Fruit fly (Drosophila melanogaster) whole organism, pupa: Measurements from ENCODE around the gene Nup205.

Source experiments
- CG10348 ChIP-seq: fragments of 200-800 bp; sonication (Bioruptor generic); IDR thresholded peaks from 2 replicates; pipeline ENCODE4 v1.3.6; 2022; ENCODE audit warnings: missing biosample characterization, missing genetic modification characterization
- CG12605 ChIP-seq: fragments of 200-800 bp; sonication (Bioruptor generic); IDR thresholded peaks from 2 replicates; pipeline ENCODE4 v1.3.6; 2022; ENCODE audit warnings: missing biosample characterization, missing genetic modification characterization
- D1 ChIP-seq: fragments of 200-800 bp; sonication (Bioruptor generic); optimal IDR thresholded peaks from 2 replicates; lab custom pipeline; 2018; ENCODE audit warnings: missing biosample characterization, mild to moderate bottlenecking, missing genetic modification characterization, moderate library complexity
- Ets98B ChIP-seq: fragments of 200-800 bp; sonication (Bioruptor generic); IDR thresholded peaks from 2 replicates; pipeline ENCODE4 v1.3.6; 2022; ENCODE audit warnings: missing biosample characterization, missing genetic modification characterization
- gl ChIP-seq: fragments of 200-800 bp; sonication (Bioruptor generic); optimal IDR thresholded peaks from 2 replicates; lab custom pipeline; 2018; ENCODE audit warnings: missing biosample characterization, mild to moderate bottlenecking, missing genetic modification characterization

DNA sequence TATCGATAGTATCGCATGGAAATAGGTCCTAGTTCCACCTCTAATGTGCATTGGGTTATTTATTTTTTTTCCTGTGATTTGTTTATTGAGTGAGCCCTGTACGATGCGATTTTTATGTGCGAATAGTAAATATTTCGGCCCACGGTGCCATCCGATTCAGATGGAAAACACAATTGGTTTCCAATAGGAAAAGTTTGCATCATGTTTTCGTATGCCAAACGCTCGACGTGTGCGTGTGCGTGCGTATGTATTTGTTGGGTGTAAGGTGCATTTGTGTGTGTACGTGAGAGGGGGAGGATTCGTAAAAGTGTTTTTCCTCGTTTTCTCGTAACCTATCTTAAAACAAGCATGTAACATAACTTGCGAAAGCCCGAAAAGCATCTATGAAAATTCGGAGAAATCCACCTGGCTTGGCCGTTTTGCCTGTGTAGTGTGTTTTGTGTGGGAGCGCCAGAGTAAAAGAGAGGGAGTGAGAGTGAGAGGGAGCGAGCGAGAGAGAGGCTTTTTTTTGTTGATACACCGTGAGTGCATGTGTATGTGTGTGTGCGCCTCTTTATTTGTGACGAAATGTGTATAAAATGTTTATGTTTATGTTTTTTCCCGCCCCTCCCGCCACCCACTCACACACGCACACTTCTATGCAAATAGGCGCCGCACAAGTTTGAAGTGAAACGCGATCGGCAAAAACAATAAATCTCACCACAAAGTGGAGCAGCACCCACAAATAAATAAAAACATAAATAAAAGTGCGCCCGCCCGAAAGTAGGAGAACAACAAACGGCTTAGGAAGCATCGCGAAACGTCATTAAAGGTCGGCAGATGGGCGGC is 14.3 kb downstream of the Nup205 start, which contains the start of gene Hers:
- TF ChIP-seq CG10348 (GFP tag; lab: Robert Waterston, UW), result no peak
- TF ChIP-seq CG12605 (GFP tag; lab: Robert Waterston, UW), result no peak
- no peak for TF ChIP-seq gl
- TF ChIP-seq Ets98B (GFP tag; lab: Robert Waterston, UW), result no peak
- no peak for TF ChIP-seq D1 (tag; lab: Kevin White, UChicago)
